Worm (Caenorhabditis elegans): ENCODE results near the gene mans-4.

DNA sequence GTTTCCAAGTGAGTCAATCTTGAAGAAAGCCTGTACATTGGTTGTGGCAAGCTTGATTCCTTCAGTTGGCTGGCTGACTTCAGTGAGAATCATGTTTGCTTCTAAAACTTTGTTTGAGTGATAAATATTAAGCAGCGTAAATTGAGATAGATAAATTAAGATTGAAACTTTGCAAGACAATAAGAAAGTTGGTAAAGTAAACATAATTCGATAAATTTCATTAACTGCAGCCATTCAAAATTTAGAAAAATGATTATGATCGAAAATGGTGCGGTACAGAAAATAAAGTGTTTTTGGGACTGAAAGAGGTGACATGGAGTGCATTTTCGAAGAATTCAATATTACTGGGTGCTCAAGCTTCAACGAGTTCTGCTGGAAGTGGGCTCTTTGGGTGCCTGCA is 17.2 kb upstream of the mans-4 start, which contains the start of gene icln-1:
- TF ChIP-seq elt-3 (tag; optimal IDR thresholded peaks at IDR 0.05) = no peak
- TF ChIP-seq C34F6.9 (tag; optimal IDR thresholded peaks at IDR 0.05) = no peak
- TF ChIP-seq R02D3.7 (tag; optimal IDR thresholded peaks at IDR 0.05) = no peak
- TF ChIP-seq elt-1 (tag; optimal IDR thresholded peaks at IDR 0.05) = no peak
- TF ChIP-seq ztf-11 (tag; optimal IDR thresholded peaks at IDR 0.05) = no peak

Measured in whole organism, L2 larva.